Fruit fly (Drosophila melanogaster) whole organism, embryonic: Measurements from ENCODE around the gene lbe.

Source experiments
- ATbp ChIP-seq: fragments of 200-800 bp; sonication (Bioruptor generic); optimal IDR thresholded peaks from 2 replicates; lab custom pipeline; 2017; ENCODE audit warnings: missing biosample characterization, mild to moderate bottlenecking, missing genetic modification characterization, missing genetic modification reagents
- Ada2b ChIP-seq: fragments of 200-800 bp; sonication (Bioruptor generic); IDR thresholded peaks from 2 replicates; pipeline ENCODE4 v1.3.6; 2022; ENCODE audit warnings: missing biosample characterization, missing genetic modification characterization
- Atf6 ChIP-seq: fragments of 200-800 bp; sonication (Bioruptor generic); IDR thresholded peaks from 2 replicates; pipeline ENCODE4 v1.3.6; 2022; ENCODE audit warnings: missing biosample characterization, missing genetic modification characterization
- BEAF-32 ChIP-seq: fragments of 200-800 bp; sonication (Bioruptor generic); optimal IDR thresholded peaks from 3 replicates; lab custom pipeline; 2017; ENCODE audit warnings: missing biosample characterization, missing genetic modification characterization, mild to moderate bottlenecking, moderate library complexity, missing genetic modification reagents
- CG1024 ChIP-seq: fragments of 200-800 bp; sonication (Bioruptor generic); IDR thresholded peaks from 2 replicates; pipeline ENCODE4 v1.3.6; 2022; ENCODE audit warnings: missing biosample characterization, missing genetic modification characterization
- CG10979 ChIP-seq: fragments of 200-800 bp; sonication (Bioruptor generic); optimal IDR thresholded peaks from 2 replicates; lab custom pipeline; 2018; ENCODE audit warnings: missing biosample characterization, mild to moderate bottlenecking, missing genetic modification characterization, moderate library complexity
- CG11398 ChIP-seq: fragments of 200-800 bp; sonication (Bioruptor generic); optimal IDR thresholded peaks from 2 replicates; lab custom pipeline; 2016; ENCODE audit warnings: missing biosample characterization, missing genetic modification characterization
- CG11456 ChIP-seq: fragments of 200-800 bp; sonication (Bioruptor generic); IDR thresholded peaks from 3 replicates; pipeline ENCODE4 v1.3.6; 2022; ENCODE audit warnings: missing biosample characterization, missing genetic modification characterization
- CG1233 ChIP-seq: fragments of 200-800 bp; sonication (Bioruptor generic); optimal IDR thresholded peaks from 4 replicates; lab custom pipeline; 2018; ENCODE audit warnings: missing biosample characterization, mild to moderate bottlenecking, missing genetic modification characterization
- CG12942 ChIP-seq: fragments of 200-800 bp; sonication (Bioruptor generic); optimal IDR thresholded peaks from 3 replicates; lab custom pipeline; 2016; ENCODE audit warnings: missing biosample characterization, missing genetic modification characterization
- CG13775 ChIP-seq: fragments of 200-800 bp; sonication (Bioruptor generic); optimal IDR thresholded peaks from 3 replicates; lab custom pipeline; 2017; ENCODE audit warnings: missing biosample characterization, mild to moderate bottlenecking, missing genetic modification characterization
- CG15269 ChIP-seq: fragments of 200-800 bp; sonication (Bioruptor generic); optimal IDR thresholded peaks from 2 replicates; lab custom pipeline; 2018; ENCODE audit warnings: missing biosample characterization, mild to moderate bottlenecking, missing genetic modification characterization, moderate library complexity
- CG17186 ChIP-seq: fragments of 200-800 bp; sonication (Bioruptor generic); optimal IDR thresholded peaks from 3 replicates; lab custom pipeline; 2017; ENCODE audit warnings: missing biosample characterization, missing genetic modification reagents, missing genetic modification characterization
- CG30020 ChIP-seq: fragments of 200-800 bp; optimal IDR thresholded peaks from 2 replicates; lab custom pipeline; 2019; ENCODE audit warnings: missing biosample characterization, mild to moderate bottlenecking, missing genetic modification characterization, moderate library complexity
- CG3163 ChIP-seq: fragments of 200-800 bp; sonication (Bioruptor generic); optimal IDR thresholded peaks from 3 replicates; lab custom pipeline; 2016; ENCODE audit warnings: missing biosample characterization, missing genetic modification characterization
- CG32772 ChIP-seq: fragments of 200-800 bp; sonication (Bioruptor generic); IDR thresholded peaks from 2 replicates; pipeline ENCODE4 v1.3.6; 2022; ENCODE audit warnings: missing biosample characterization, missing genetic modification characterization
- CG7357 ChIP-seq: fragments of 200-800 bp; sonication (Bioruptor generic); IDR thresholded peaks from 3 replicates; pipeline ENCODE4 v1.3.6; 2022; ENCODE audit warnings: missing biosample characterization, missing genetic modification characterization
- CG8089 ChIP-seq: fragments of 200-800 bp; sonication (Bioruptor generic); optimal IDR thresholded peaks from 3 replicates; lab custom pipeline; 2016; ENCODE audit warnings: missing biosample characterization, missing genetic modification characterization
- Chrac-16 ChIP-seq: fragments of 200-800 bp; sonication (Bioruptor generic); optimal IDR thresholded peaks from 3 replicates; lab custom pipeline; 2016; ENCODE audit warnings: missing biosample characterization, missing genetic modification characterization
- Dip2 ChIP-seq: fragments of 200-800 bp; sonication (Bioruptor generic); IDR thresholded peaks from 2 replicates; pipeline ENCODE4 v1.3.6; 2022; ENCODE audit warnings: missing biosample characterization, missing genetic modification characterization
- Fer1 ChIP-seq: fragments of 200-800 bp; sonication (Bioruptor generic); optimal IDR thresholded peaks from 2 replicates; lab custom pipeline; 2017; ENCODE audit warnings: missing biosample characterization, mild to moderate bottlenecking, missing genetic modification characterization
- Fer2 ChIP-seq: fragments of 200-800 bp; sonication (Bioruptor generic); optimal IDR thresholded peaks from 2 replicates; lab custom pipeline; 2018; ENCODE audit warnings: missing biosample characterization, mild to moderate bottlenecking, missing genetic modification characterization, moderate library complexity
- HLH4C ChIP-seq: fragments of 200-800 bp; sonication (Bioruptor generic); IDR thresholded peaks from 3 replicates; pipeline ENCODE4 v1.3.6; 2022; ENCODE audit warnings: missing biosample characterization, missing genetic modification characterization; ENCODE audit not compliant: partially characterized antibody
- Hr3 ChIP-seq: fragments of 200-800 bp; sonication (Bioruptor generic); optimal IDR thresholded peaks from 3 replicates; lab custom pipeline; 2016; ENCODE audit warnings: missing biosample characterization, missing genetic modification characterization
- MBD-R2 ChIP-seq: fragments of 200-800 bp; sonication (Bioruptor generic); IDR thresholded peaks from 2 replicates; pipeline ENCODE4 v1.3.6; 2022; ENCODE audit warnings: missing biosample characterization, missing genetic modification characterization
- NK7.1 ChIP-seq: fragments of 200-800 bp; sonication (Bioruptor generic); optimal IDR thresholded peaks from 3 replicates; lab custom pipeline; 2016; ENCODE audit warnings: missing biosample characterization, missing genetic modification characterization
- Pdp1 ChIP-seq, 2 experiments: fragments of 200-800 bp; sonication (Bioruptor generic); optimal IDR thresholded peaks; 3 replicates each; lab custom pipeline; 2016; ENCODE audit warnings: missing biosample characterization in 2 of 2, missing genetic modification characterization in 2 of 2, mild to moderate bottlenecking in 1 of 2, moderate library complexity in 1 of 2
- Sry-δ ChIP-seq: fragments of 200-800 bp; sonication (Bioruptor generic); optimal IDR thresholded peaks from 2 replicates; lab custom pipeline; 2016; ENCODE audit warnings: missing biosample characterization, missing genetic modification characterization
- ab ChIP-seq: fragments of 200-800 bp; sonication (Bioruptor generic); optimal IDR thresholded peaks from 2 replicates; lab custom pipeline; 2016; ENCODE audit warnings: missing biosample characterization, missing genetic modification characterization
- ara ChIP-seq: fragments of 200-800 bp; sonication (Bioruptor generic); IDR thresholded peaks from 2 replicates; pipeline ENCODE4 v1.3.6; 2022; ENCODE audit warnings: missing biosample characterization, missing genetic modification characterization
- bowl ChIP-seq: fragments of 200-800 bp; sonication (Bioruptor generic); IDR thresholded peaks from 2 replicates; pipeline ENCODE4 v1.3.6; 2022; ENCODE audit warnings: missing biosample characterization, missing genetic modification characterization
- chinmo ChIP-seq: fragments of 200-800 bp; sonication (Bioruptor generic); IDR thresholded peaks from 4 replicates; pipeline ENCODE4 v1.3.6; 2022; ENCODE audit warnings: missing biosample characterization, missing genetic modification characterization; ENCODE audit not compliant: partially characterized antibody
- chn ChIP-seq: fragments of 200-800 bp; sonication (Bioruptor generic); optimal IDR thresholded peaks from 2 replicates; lab custom pipeline; 2016; ENCODE audit warnings: missing biosample characterization, missing genetic modification characterization
- ci ChIP-seq: fragments of 200-800 bp; sonication (Bioruptor generic); IDR thresholded peaks from 3 replicates; pipeline ENCODE4 v1.3.6; 2022; ENCODE audit warnings: missing biosample characterization, missing genetic modification characterization
- croc ChIP-seq: fragments of 200-800 bp; sonication (Bioruptor generic); conservative IDR thresholded peaks from 3 replicates; pipeline ENCODE4 v1.3.6; 2022; ENCODE audit warnings: missing biosample characterization, missing genetic modification characterization
- disco-r ChIP-seq: fragments of 200-800 bp; sonication (Bioruptor generic); optimal IDR thresholded peaks from 2 replicates; lab custom pipeline; 2016; ENCODE audit warnings: missing biosample characterization, missing genetic modification characterization
- eve ChIP-seq, 2 experiments: fragments of >200 bp; optimal IDR thresholded peaks; 2 replicates each; lab custom pipeline; 2017; ENCODE audit warnings: missing biosample characterization in 2 of 2, missing genetic modification characterization in 2 of 2
- ewg ChIP-seq: fragments of 200-800 bp; sonication (Bioruptor generic); optimal IDR thresholded peaks from 3 replicates; lab custom pipeline; 2017; ENCODE audit warnings: mild to moderate bottlenecking, missing biosample characterization, missing genetic modification reagents, missing genetic modification characterization
- fru ChIP-seq: fragments of >200 bp; optimal IDR thresholded peaks from 2 replicates; lab custom pipeline; 2017
- gce ChIP-seq: fragments of 200-800 bp; sonication (Bioruptor generic); IDR thresholded peaks from 3 replicates; pipeline ENCODE4 v1.3.6; 2022; ENCODE audit warnings: missing biosample characterization, missing genetic modification characterization
- insv ChIP-seq, 2 experiments: fragments of 200-800 bp; sonication (Bioruptor generic); optimal IDR thresholded peaks; 3 replicates each; lab custom pipeline; 2016 to 2018; ENCODE audit warnings: missing biosample characterization in 2 of 2, missing genetic modification characterization in 2 of 2
- inv ChIP-seq: fragments of 200-800 bp; sonication (Bioruptor generic); IDR thresholded peaks from 2 replicates; pipeline ENCODE4 v1.3.6; 2022; ENCODE audit warnings: missing biosample characterization, missing genetic modification characterization; ENCODE audit not compliant: partially characterized antibody
- ken ChIP-seq: fragments of 200-800 bp; sonication (Bioruptor generic); IDR thresholded peaks from 3 replicates; pipeline ENCODE4 v1.3.6; 2022; ENCODE audit warnings: missing biosample characterization, missing genetic modification characterization
- klu ChIP-seq: fragments of 200-800 bp; sonication (Bioruptor generic); IDR thresholded peaks from 2 replicates; pipeline ENCODE4 v1.3.6; 2022; ENCODE audit warnings: missing biosample characterization, missing genetic modification characterization
- pan ChIP-seq, 4 experiments: fragments of >200 bp in 3 of 4; fragments of 200-800 bp in 1 of 4; sonication (Bioruptor generic) in 1 of 4; optimal IDR thresholded peaks in 3 of 4; IDR thresholded peaks in 1 of 4; 2 replicates each; pipeline versions ENCODE4 v1.3.6 to Lab custom; 2017 to 2022; ENCODE audit warnings: missing biosample characterization in 2 of 4, missing genetic modification characterization in 2 of 4, mixed read lengths in 1 of 4
- pho ChIP-seq: fragments of 200-800 bp; sonication (Bioruptor generic); optimal IDR thresholded peaks from 2 replicates; lab custom pipeline; 2016; ENCODE audit warnings: missing biosample characterization, missing genetic modification characterization
- phol ChIP-seq: fragments of 200-800 bp; sonication (Bioruptor generic); optimal IDR thresholded peaks from 3 replicates; lab custom pipeline; 2018; ENCODE audit warnings: missing biosample characterization, mild to moderate bottlenecking, missing genetic modification characterization, moderate library complexity
- prd ChIP-seq, 3 experiments: fragments of >200 bp in 2 of 3; fragments of 200-800 bp in 1 of 3; sonication (Bioruptor generic) in 1 of 3; optimal IDR thresholded peaks in 2 of 3; IDR thresholded peaks in 1 of 3; 2 replicates in 2 of 3; 3 replicates in 1 of 3; pipeline versions ENCODE4 v1.3.6 to Lab custom; 2017 to 2022; ENCODE audit warnings: missing biosample characterization in 1 of 3, missing genetic modification characterization in 1 of 3
- pzg ChIP-seq: fragments of 200-800 bp; sonication (Bioruptor generic); optimal IDR thresholded peaks from 3 replicates; lab custom pipeline; 2018; ENCODE audit warnings: missing biosample characterization, mild to moderate bottlenecking, missing genetic modification characterization, moderate library complexity
- unpg ChIP-seq: fragments of 200-800 bp; sonication (Bioruptor generic); optimal IDR thresholded peaks from 3 replicates; lab custom pipeline; 2018; ENCODE audit warnings: missing biosample characterization, mild to moderate bottlenecking, missing genetic modification characterization, moderate library complexity

The lbe gene

DNA sequence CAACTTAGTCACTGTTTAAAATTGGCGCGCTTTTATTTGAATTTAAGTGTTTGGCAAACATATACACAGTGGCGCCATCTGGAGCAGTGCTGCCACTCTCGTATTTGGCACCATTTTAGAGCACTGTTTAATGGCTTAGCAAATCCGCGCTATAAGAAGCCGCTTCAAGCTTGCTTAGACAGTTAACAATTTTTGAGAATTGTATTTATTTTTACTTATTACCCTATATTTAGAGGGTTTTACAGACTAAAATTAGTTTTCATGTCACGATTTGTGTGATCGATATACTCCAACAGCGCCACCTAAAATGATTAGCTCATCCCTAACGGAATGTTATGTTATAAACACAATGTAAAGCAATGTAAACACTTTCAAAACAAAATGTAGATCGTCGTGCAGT is 35.6 kb upstream of the lbe start, which contains the start of gene Fancm (continued):
- TF ChIP-seq CG15269 (tag; lab: Kevin White, UChicago) (no peak), CG1233 (GFP tag; lab: Kevin White, UChicago) (no peak), CG12942 (GFP tag; lab: Kevin White, UChicago) (peak; percentile 67), MBD-R2 (GFP tag; lab: Robert Waterston, UW) (peak; percentile 71), bowl (GFP tag; lab: Robert Waterston, UW) (no peak), Hr3 (GFP tag; lab: Kevin White, UChicago) (peak; percentile 70), BEAF-32 (GFP tag; lab: Kevin White, UChicago) (peak; percentile 82), pan (optimal IDR thresholded peaks at IDR 0.05; lab: Kevin White, UChicago) (no peak), pan (GFP tag; optimal IDR thresholded peaks at IDR 0.05 in 1 of 2, IDR thresholded peaks at IDR 0.05 in 1 of 2) (peak in 1 of 2 experiments; percentile 13), chn (peak; percentile 83), Dip2 (GFP tag; lab: Robert Waterston, UW) (no peak), phol (tag; lab: Kevin White, UChicago) (peak; percentile 85), ab (GFP tag; lab: Kevin White, UChicago) (peak; percentile 13), Ada2b (GFP tag; lab: Robert Waterston, UW) (no peak), CG32772 (peak; percentile 27; the same call in 1 of the 2 replicates), Chrac-16 (GFP tag; lab: Kevin White, UChicago) (peak; percentile 68), pho (peak; percentile 78), unpg (GFP tag; lab: Kevin White, UChicago) (peak; percentile 39), disco-r (GFP tag; lab: Kevin White, UChicago) (peak; percentile 35), fru (lab: Kevin White, UChicago) (no peak), ATbp (GFP tag; lab: Kevin White, UChicago) (no peak), eve (GFP tag; optimal IDR thresholded peaks at IDR 0.05; lab: Kevin White, UChicago) (no peak), Fer1 (GFP tag; lab: Kevin White, UChicago) (no peak), pzg (GFP tag; lab: Kevin White, UChicago) (peak; percentile 93), gce (GFP tag; lab: Robert Waterston, UW) (peak; percentile 52; the same call in 1 of the 3 replicates), NK7.1 (peak; percentile 38), inv (GFP tag; lab: Robert Waterston, UW) (peak; percentile 59), Atf6 (no peak), HLH4C (GFP tag; lab: Robert Waterston, UW) (peak; percentile 55; the same call in 2 of the 3 replicates), ken (GFP tag; lab: Robert Waterston, UW) (peak; percentile 54; the same call in 1 of the 3 replicates), CG30020 (tag; lab: Kevin White, UChicago) (no peak), ara (no peak; the same call in 1 of the 2 replicates), CG8089 (GFP tag; lab: Kevin White, UChicago) (peak; percentile 58), Pdp1 (GFP tag; optimal IDR thresholded peaks at IDR 0.05; lab: Kevin White, UChicago) (peak; percentile 68 to 69), chinmo (no peak), CG10979 (tag; lab: Kevin White, UChicago) (peak; percentile 25), CG7357 (GFP tag; lab: Robert Waterston, UW) (no peak), CG11398 (GFP tag; lab: Kevin White, UChicago) (peak; percentile 38), Fer2 (tag; lab: Kevin White, UChicago) (no peak), klu (GFP tag; lab: Robert Waterston, UW) (no peak), CG11456 (GFP tag; lab: Robert Waterston, UW) (peak; percentile 87; the same call in 2 of the 3 replicates), croc (GFP tag; lab: Robert Waterston, UW) (no peak), ewg (GFP tag; lab: Kevin White, UChicago) (peak; percentile 60), CG3163 (GFP tag; lab: Kevin White, UChicago) (peak; percentile 49), prd (optimal IDR thresholded peaks at IDR 0.05; lab: Kevin White, UChicago) (no peak), prd (GFP tag; IDR thresholded peaks at IDR 0.05; lab: Robert Waterston, UW) (peak; percentile 39; the same call in 1 of the 3 replicates), Sry-δ (GFP tag; lab: Kevin White, UChicago) (peak; percentile 94), CG1024 (GFP tag; lab: Robert Waterston, UW) (no peak), ci (GFP tag; lab: Robert Waterston, UW) (no peak), insv (GFP tag; optimal IDR thresholded peaks at IDR 0.05; lab: Kevin White, UChicago) (peak in 1 of 2 experiments; percentile 31), CG17186 (peak; percentile 85), CG13775 (GFP tag; lab: Kevin White, UChicago) (peak; percentile 59)
